Worm (Caenorhabditis elegans): ENCODE measurements around the gene Y71H2AR.2.

Y71H2AR.2 gene

ce11 chrIII:2868416-2868815 is 27.7 kb upstream of the Y71H2AR.2 start:
- no peak for TF ChIP-seq hsf-1 (GFP tag; IDR thresholded peaks at IDR 0.05)
- no peak for TF ChIP-seq B0261.1 (tag; optimal IDR thresholded peaks at IDR 0.05)
- TF ChIP-seq ztf-22 (GFP tag; optimal IDR thresholded peaks at IDR 0.05) = no peak
- TF ChIP-seq F57C9.4 (tag; optimal IDR thresholded peaks at IDR 0.05) = no peak
- TF ChIP-seq lag-1 (GFP tag; IDR thresholded peaks at IDR 0.05) = no peak
- TF ChIP-seq somi-1 (GFP tag; optimal IDR thresholded peaks at IDR 0.05) = no peak
- no peak for TF ChIP-seq ceh-79 (tag; optimal IDR thresholded peaks at IDR 0.05)
- no peak for TF ChIP-seq repo-1 (tag; optimal IDR thresholded peaks at IDR 0.05)
- TF ChIP-seq lin-40 (tag; optimal IDR thresholded peaks at IDR 0.05) = no peak
- TF ChIP-seq nfya-2 (GFP tag; IDR thresholded peaks at IDR 0.05) = no peak
- no peak for TF ChIP-seq nhr-90 (tag; optimal IDR thresholded peaks at IDR 0.05)
- TF ChIP-seq cebp-2 (GFP tag; IDR thresholded peaks at IDR 0.05) = no peak
- no peak for TF ChIP-seq mcd-1 (GFP tag; IDR thresholded peaks at IDR 0.05)
- no peak for TF ChIP-seq chd-7 (tag; optimal IDR thresholded peaks at IDR 0.05)
- TF ChIP-seq Y53F4B.3 (GFP tag; IDR thresholded peaks at IDR 0.05) = no peak
- TF ChIP-seq attf-5 (GFP tag; optimal IDR thresholded peaks at IDR 0.05) = no peak
- TF ChIP-seq F23B12.7 (tag; optimal IDR thresholded peaks at IDR 0.05; ENCODE audit: insufficient read depth) = no peak
- TF ChIP-seq madf-8 (GFP tag; conservative IDR thresholded peaks at IDR 0.05) = no peak
- no peak for TF ChIP-seq him-1 (tag; optimal IDR thresholded peaks at IDR 0.05)

DNA sequence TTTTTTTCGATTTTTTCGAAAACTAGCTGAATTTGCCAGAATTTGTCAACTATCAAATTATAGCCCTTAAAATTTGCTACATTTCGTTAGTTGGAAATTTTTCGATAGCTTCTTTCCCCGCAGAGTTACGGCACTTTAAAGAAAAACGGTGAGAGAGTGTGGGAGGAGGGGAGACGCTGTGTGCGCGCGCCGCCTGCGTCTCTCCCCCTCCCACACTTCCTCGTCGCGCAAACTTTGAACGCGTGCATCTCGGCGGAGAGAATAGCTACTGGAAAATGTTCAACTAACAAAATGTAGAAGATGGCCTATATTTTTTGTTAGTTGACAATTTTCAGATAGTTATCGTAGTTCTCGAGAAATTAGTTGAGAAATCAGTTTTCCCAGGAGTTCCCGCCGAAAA is 25.9 kb upstream of the Y71H2AR.2 start:
- TF ChIP-seq hmg-1.2 (GFP tag; IDR thresholded peaks at IDR 0.05) = peak; percentile 86
- TF ChIP-seq zfh-2 (GFP tag; conservative IDR thresholded peaks at IDR 0.05) = peak; percentile 51
- TF ChIP-seq mel-28 (tag; optimal IDR thresholded peaks at IDR 0.05; ENCODE audit: borderline replicate concordance) = no peak
- TF ChIP-seq egl-44 (GFP tag; IDR thresholded peaks at IDR 0.05) = no peak
- no peak for TF ChIP-seq aptf-3 (GFP tag; IDR thresholded peaks at IDR 0.05)

ce11 chrIII:2864669-2865068 is 23.9 kb upstream of the Y71H2AR.2 start:
- TF ChIP-seq B0019.2 (GFP tag; conservative IDR thresholded peaks at IDR 0.05) (no peak), K11D2.4 (GFP tag; IDR thresholded peaks at IDR 0.05) (no peak), nfya-2 (GFP tag; IDR thresholded peaks at IDR 0.05) (no peak), lag-1 (GFP tag; IDR thresholded peaks at IDR 0.05) (no peak), B0336.3 (GFP tag; IDR thresholded peaks at IDR 0.05) (no peak), nfyb-1 (GFP tag; IDR thresholded peaks at IDR 0.05) (no peak), dox-1 (GFP tag; IDR thresholded peaks at IDR 0.05) (no peak), F37B4.10 (GFP tag; IDR thresholded peaks at IDR 0.05) (no peak), lin-54 (GFP tag; optimal IDR thresholded peaks at IDR 0.05) (no peak), F39B2.1 (GFP tag; IDR thresholded peaks at IDR 0.05) (no peak), nhr-80 (tag; optimal IDR thresholded peaks at IDR 0.05) (no peak), F57C9.4 (tag; optimal IDR thresholded peaks at IDR 0.05) (no peak), sea-2 (GFP tag; IDR thresholded peaks at IDR 0.05) (no peak), ztf-26 (tag; optimal IDR thresholded peaks at IDR 0.05) (no peak), rec-8 (tag; optimal IDR thresholded peaks at IDR 0.05) (no peak), ceh-27 (GFP tag; optimal IDR thresholded peaks at IDR 0.05) (no peak), ets-4 (GFP tag; optimal IDR thresholded peaks at IDR 0.05) (no peak), tlf-1 (GFP tag; optimal IDR thresholded peaks at IDR 0.05) (no peak), snpc-4 (GFP tag; optimal IDR thresholded peaks at IDR 0.05) (no peak), snpc-4 (tag; optimal IDR thresholded peaks at IDR 0.05) (no peak), bed-1 (GFP tag; IDR thresholded peaks at IDR 0.05) (no peak)
